Worm (Caenorhabditis elegans): ENCODE results near the gene nmy-1.

- TF ChIP-seq ztf-11 (tag; optimal IDR thresholded peaks at IDR 0.05) (no peak), nhr-237 (tag; optimal IDR thresholded peaks at IDR 0.05) (no peak), nhr-12 (tag; optimal IDR thresholded peaks at IDR 0.05) (no peak), ceh-43 (GFP tag; optimal IDR thresholded peaks at IDR 0.05) (no peak), mls-2 (tag; optimal IDR thresholded peaks at IDR 0.05) (no peak), bed-3 (GFP tag; optimal IDR thresholded peaks at IDR 0.05) (no peak), mep-1 (tag; optimal IDR thresholded peaks at IDR 0.05) (no peak), zip-8 (tag; optimal IDR thresholded peaks at IDR 0.05) (no peak), snpc-4 (tag; optimal IDR thresholded peaks at IDR 0.05) (no peak), nhr-76 (tag; optimal IDR thresholded peaks at IDR 0.05) (no peak), lsy-2 (tag; optimal IDR thresholded peaks at IDR 0.05) (no peak), unc-62 (GFP tag; optimal IDR thresholded peaks at IDR 0.05) (no peak), ceh-83 (GFP tag; optimal IDR thresholded peaks at IDR 0.05) (no peak)
These were observed 47.0 kb upstream of the nmy-1 start, which contains the start of gene comt-1 for ce11 chrX:2862372-2862771.

Data from whole organism, mixed stage, embryonic.